Worm (Caenorhabditis elegans) whole organism, L1 larva: ENCODE results near the gene str-233.

ENCODE experiments used
- C34B4.2 ChIP-seq: sonication (generic microtip); optimal IDR thresholded peaks from 2 replicates; lab custom pipeline; 2017; ENCODE audit warnings: mild to moderate bottlenecking, missing genetic modification characterization, missing compliant biosample characterization
- ces-1 ChIP-seq: fragments of 150-350 bp; optimal IDR thresholded peaks from 2 replicates; lab custom pipeline; 2014; ENCODE audit warnings: missing biosample characterization, missing genetic modification reagents, missing genetic modification characterization
- elt-3 ChIP-seq, 6 experiments: fragments of 150-350 bp in 1 of 6; sonication (generic microtip); optimal IDR thresholded peaks; 2 replicates each; lab custom pipeline; 2017 to 2018; ENCODE audit warnings: missing biosample characterization in 6 of 6, missing genetic modification characterization in 6 of 6, inconsistent platforms in 1 of 6
- fkh-8 ChIP-seq: sonication (generic microtip); optimal IDR thresholded peaks from 2 replicates; lab custom pipeline; 2016; ENCODE audit warnings: mild to moderate bottlenecking, missing genetic modification characterization, missing compliant biosample characterization
- lir-3 ChIP-seq: sonication (generic microtip); optimal IDR thresholded peaks from 2 replicates; lab custom pipeline; 2016; ENCODE audit warnings: mild to moderate bottlenecking, missing genetic modification characterization, moderate library complexity, missing compliant biosample characterization; ENCODE audit not compliant: poor library complexity
- pqm-1 ChIP-seq: sonication (generic microtip); optimal IDR thresholded peaks from 3 replicates; lab custom pipeline; 2017; ENCODE audit warnings: missing biosample characterization, missing genetic modification characterization
- sox-4 ChIP-seq: sonication (generic microtip); optimal IDR thresholded peaks from 2 replicates; lab custom pipeline; 2016; ENCODE audit warnings: missing genetic modification characterization, missing compliant biosample characterization
- unc-62 ChIP-seq: fragments of 150-350 bp; optimal IDR thresholded peaks from 2 replicates; lab custom pipeline; 2014; ENCODE audit warnings: missing biosample characterization, missing genetic modification reagents, missing genetic modification characterization

- TF ChIP-seq fkh-8 (no peak), lir-3 (no peak), elt-3 (tag; optimal IDR thresholded peaks at IDR 0.05; lab: Kevin White, UChicago) (no peak), C34B4.2 (tag; lab: Kevin White, UChicago) (no peak), pqm-1 (tag; lab: Kevin White, UChicago) (no peak), unc-62 (GFP tag; lab: Kevin White, UChicago) (no peak), ces-1 (GFP tag; lab: Kevin White, UChicago) (no peak), sox-4 (no peak)
Measured at ce11 chrV:16045837-16046236, 36.4 kb upstream of the str-233 start, which contains the start of gene T10C6.15.
